Worm (Caenorhabditis elegans): ENCODE data around the gene K02F6.5.

K02F6.5 gene

ce11 chrII:2563973-2564372, 29.4 kb downstream of the K02F6.5 start, which contains the start of gene nep-18:
Gene nep-18 (minus strand): TSS chrII:2564073.
- TF ChIP-seq dao-5 (tag; optimal IDR thresholded peaks at IDR 0.05) (no peak), W03F9.2 (tag; optimal IDR thresholded peaks at IDR 0.05) (no peak), him-1 (tag; optimal IDR thresholded peaks at IDR 0.05) (no peak)

DNA sequence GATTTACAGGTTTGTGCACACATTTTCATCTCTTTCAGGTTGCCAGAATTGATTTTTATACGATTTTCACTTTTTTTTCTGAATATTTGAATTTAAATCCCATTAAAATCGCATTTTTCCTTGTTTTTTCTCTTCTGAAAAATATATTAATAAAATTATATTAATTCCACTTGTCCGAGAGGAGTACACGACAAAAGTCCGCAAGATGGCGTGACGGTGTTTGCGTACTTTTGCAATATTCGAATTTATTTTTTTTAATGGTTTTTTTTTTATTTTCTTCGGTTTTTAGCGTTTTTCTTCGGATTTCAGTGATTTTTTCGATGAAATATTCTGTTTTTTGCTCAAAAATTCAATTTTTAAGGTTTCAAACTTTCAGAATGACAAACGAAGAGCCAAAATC, 30.3 kb downstream of the K02F6.5 start, which contains the start of gene usp-39:
Gene usp-39, plus strand, starts transcription at position 377 of the 400 bp plus-strand sequence.
- TF ChIP-seq W03F9.2 (tag; optimal IDR thresholded peaks at IDR 0.05) (peak; percentile 86), dao-5 (tag; optimal IDR thresholded peaks at IDR 0.05) (no peak), him-1 (tag; optimal IDR thresholded peaks at IDR 0.05) (peak; percentile 52)

- TF ChIP-seq dao-5 (tag; optimal IDR thresholded peaks at IDR 0.05) (no peak), him-1 (tag; optimal IDR thresholded peaks at IDR 0.05) (no peak), W03F9.2 (tag; optimal IDR thresholded peaks at IDR 0.05) (no peak)
These were observed 43.7 kb downstream of the K02F6.5 start for ce11 chrII:2578216-2578615.

DNA sequence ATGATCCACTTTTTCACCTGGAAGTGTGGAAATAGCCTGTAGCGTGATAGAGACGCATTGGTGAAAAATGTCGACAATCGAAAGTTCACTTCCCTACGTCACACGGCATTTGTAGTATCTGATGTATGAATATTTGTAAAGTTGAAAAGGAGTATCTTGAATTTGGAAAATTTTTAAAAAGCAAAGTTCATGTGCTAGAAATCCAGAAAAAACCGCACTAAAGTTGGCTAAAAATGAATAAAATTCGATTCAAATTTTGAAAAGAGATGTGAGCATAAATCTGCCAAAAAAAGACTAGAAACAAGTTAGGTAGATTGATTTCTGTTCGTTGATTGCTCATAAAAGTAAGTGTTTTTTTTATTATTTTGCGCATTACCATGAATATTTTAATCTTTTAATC, 48.5 kb downstream of the K02F6.5 start, which contains the start of gene sri-74:
Gene sri-74, minus strand, starts transcription at position 101 of the 400 bp plus-strand sequence.
- TF ChIP-seq dao-5 (tag; optimal IDR thresholded peaks at IDR 0.05) (no peak), W03F9.2 (tag; optimal IDR thresholded peaks at IDR 0.05) (no peak), him-1 (tag; optimal IDR thresholded peaks at IDR 0.05) (no peak)

ce11 chrII:2585493-2585892, 50.9 kb downstream of the K02F6.5 start, which contains the start of gene sri-36:
Gene sri-36 (minus strand): TSS chrII:2585593.
- no peak for TF ChIP-seq dao-5 (tag; optimal IDR thresholded peaks at IDR 0.05)
- TF ChIP-seq him-1 (tag; optimal IDR thresholded peaks at IDR 0.05), result no peak
- TF ChIP-seq W03F9.2 (tag; optimal IDR thresholded peaks at IDR 0.05), result no peak
